Fruit fly (Drosophila melanogaster) whole organism, embryonic: ENCODE measurements around the gene CG31183.

Source experiments
- Atf-2 ChIP-seq: fragments of 200-800 bp; sonication (Bioruptor generic); optimal IDR thresholded peaks from 2 replicates; lab custom pipeline; 2016; ENCODE audit warnings: missing biosample characterization, missing genetic modification characterization
- Atf3 ChIP-seq: fragments of 200-800 bp; sonication (Bioruptor generic); optimal IDR thresholded peaks from 3 replicates; lab custom pipeline; 2016; ENCODE audit warnings: missing biosample characterization, missing genetic modification characterization
- CG10209 ChIP-seq: fragments of 200-800 bp; sonication (Bioruptor generic); optimal IDR thresholded peaks from 3 replicates; lab custom pipeline; 2017; ENCODE audit warnings: missing biosample characterization, mild to moderate bottlenecking, missing genetic modification characterization, missing genetic modification reagents
- CG10366 ChIP-seq: fragments of 200-800 bp; sonication (Bioruptor generic); IDR thresholded peaks from 2 replicates; pipeline ENCODE4 v1.3.6; 2022; ENCODE audit warnings: missing biosample characterization, missing genetic modification characterization
- CG12155 ChIP-seq: fragments of 200-800 bp; sonication (Bioruptor generic); optimal IDR thresholded peaks from 3 replicates; lab custom pipeline; 2016; ENCODE audit warnings: missing biosample characterization, missing genetic modification characterization
- CG12236 ChIP-seq: fragments of 200-800 bp; sonication (Bioruptor generic); optimal IDR thresholded peaks from 2 replicates; lab custom pipeline; 2016; ENCODE audit warnings: missing biosample characterization, missing genetic modification characterization
- CG1233 ChIP-seq: fragments of 200-800 bp; sonication (Bioruptor generic); optimal IDR thresholded peaks from 4 replicates; lab custom pipeline; 2018; ENCODE audit warnings: missing biosample characterization, mild to moderate bottlenecking, missing genetic modification characterization
- CG13296 ChIP-seq: fragments of 200-800 bp; sonication (Bioruptor generic); optimal IDR thresholded peaks from 3 replicates; lab custom pipeline; 2018; ENCODE audit warnings: missing biosample characterization, mild to moderate bottlenecking, missing genetic modification characterization
- CG1647 ChIP-seq: fragments of 200-800 bp; sonication (Bioruptor generic); optimal IDR thresholded peaks from 3 replicates; lab custom pipeline; 2016; ENCODE audit warnings: missing biosample characterization, missing genetic modification characterization
- CG16813 ChIP-seq: fragments of 200-800 bp; sonication (Bioruptor generic); IDR thresholded peaks from 3 replicates; pipeline ENCODE4 v1.3.6; 2022; ENCODE audit warnings: missing biosample characterization, missing genetic modification characterization; ENCODE audit not compliant: partially characterized antibody
- CG17186 ChIP-seq: fragments of 200-800 bp; sonication (Bioruptor generic); optimal IDR thresholded peaks from 3 replicates; lab custom pipeline; 2017; ENCODE audit warnings: missing biosample characterization, missing genetic modification reagents, missing genetic modification characterization
- CG2116 ChIP-seq: fragments of 200-800 bp; sonication (Bioruptor generic); optimal IDR thresholded peaks from 3 replicates; lab custom pipeline; 2018; ENCODE audit warnings: missing biosample characterization, mild to moderate bottlenecking, missing genetic modification characterization
- CG3995 ChIP-seq: fragments of 200-800 bp; sonication (Bioruptor generic); optimal IDR thresholded peaks from 3 replicates; lab custom pipeline; 2016; ENCODE audit warnings: missing biosample characterization, missing genetic modification characterization
- CG4707 ChIP-seq: fragments of 200-800 bp; sonication (Bioruptor generic); optimal IDR thresholded peaks from 2 replicates; lab custom pipeline; 2018; ENCODE audit warnings: missing biosample characterization, mild to moderate bottlenecking, missing genetic modification characterization, moderate library complexity
- CG4730 ChIP-seq: fragments of 200-800 bp; sonication (Bioruptor generic); IDR thresholded peaks from 2 replicates; pipeline ENCODE4 v1.3.6; 2022; ENCODE audit warnings: missing biosample characterization, missing genetic modification characterization
- CG4854 ChIP-seq: fragments of 200-800 bp; sonication (Bioruptor generic); optimal IDR thresholded peaks from 2 replicates; lab custom pipeline; 2016; ENCODE audit warnings: missing biosample characterization, missing genetic modification characterization, inconsistent platforms
- CG6272 ChIP-seq: fragments of 200-800 bp; sonication (Bioruptor generic); IDR thresholded peaks from 2 replicates; pipeline ENCODE4 v1.3.6; 2022; ENCODE audit warnings: missing biosample characterization, missing genetic modification characterization
- CG6689 ChIP-seq: fragments of 200-800 bp; sonication (Bioruptor generic); IDR thresholded peaks from 2 replicates; pipeline ENCODE4 v1.3.6; 2022; ENCODE audit warnings: missing biosample characterization, missing genetic modification characterization
- CG7556 ChIP-seq: fragments of 200-800 bp; sonication (Bioruptor generic); optimal IDR thresholded peaks from 2 replicates; lab custom pipeline; 2017; ENCODE audit warnings: missing biosample characterization, mild to moderate bottlenecking, missing genetic modification characterization
- CG7928 ChIP-seq: fragments of 200-800 bp; sonication (Bioruptor generic); optimal IDR thresholded peaks from 2 replicates; lab custom pipeline; 2017; ENCODE audit warnings: missing biosample characterization, mild to moderate bottlenecking, missing genetic modification characterization
- CG9797 ChIP-seq: fragments of 200-800 bp; sonication (Bioruptor generic); optimal IDR thresholded peaks from 3 replicates; lab custom pipeline; 2018; ENCODE audit warnings: missing biosample characterization, mild to moderate bottlenecking, missing genetic modification characterization
- CTCF ChIP-seq: fragments of 200-800 bp; sonication (Bioruptor generic); optimal IDR thresholded peaks from 2 replicates; lab custom pipeline; 2017; ENCODE audit warnings: missing biosample characterization, mild to moderate bottlenecking, missing genetic modification characterization, moderate library complexity
- Dip3 ChIP-seq: fragments of 200-800 bp; sonication (Bioruptor generic); optimal IDR thresholded peaks from 3 replicates; lab custom pipeline; 2016; ENCODE audit warnings: missing biosample characterization, missing genetic modification characterization
- Drgx ChIP-seq: fragments of 200-800 bp; sonication (Bioruptor generic); IDR thresholded peaks from 2 replicates; pipeline ENCODE4 v1.3.6; 2022; ENCODE audit warnings: missing biosample characterization, missing genetic modification characterization
- E2f2 ChIP-seq: fragments of 200-800 bp; sonication (Bioruptor generic); IDR thresholded peaks from 2 replicates; pipeline ENCODE4 v1.3.6; 2022; ENCODE audit warnings: missing biosample characterization, missing genetic modification characterization
- HLH4C ChIP-seq: fragments of 200-800 bp; sonication (Bioruptor generic); IDR thresholded peaks from 3 replicates; pipeline ENCODE4 v1.3.6; 2022; ENCODE audit warnings: missing biosample characterization, missing genetic modification characterization; ENCODE audit not compliant: partially characterized antibody
- Hey ChIP-seq: fragments of 200-800 bp; sonication (Bioruptor generic); optimal IDR thresholded peaks from 3 replicates; lab custom pipeline; 2018; ENCODE audit warnings: missing biosample characterization, mild to moderate bottlenecking, missing genetic modification characterization
- Jarid2 ChIP-seq: fragments of 200-800 bp; sonication (Bioruptor generic); optimal IDR thresholded peaks from 3 replicates; lab custom pipeline; 2017; ENCODE audit warnings: mild to moderate bottlenecking, missing biosample characterization, missing genetic modification reagents, missing genetic modification characterization
- Myb ChIP-seq: fragments of 200-800 bp; sonication (Bioruptor generic); optimal IDR thresholded peaks from 2 replicates; lab custom pipeline; 2016; ENCODE audit warnings: missing biosample characterization, missing genetic modification characterization
- Optix ChIP-seq: fragments of 200-800 bp; sonication (Bioruptor generic); IDR thresholded peaks from 3 replicates; pipeline ENCODE4 v1.3.6; 2022; ENCODE audit warnings: missing biosample characterization, missing genetic modification characterization
- Ptx1 ChIP-seq: fragments of 200-800 bp; sonication (Bioruptor generic); IDR thresholded peaks from 2 replicates; pipeline ENCODE4 v1.3.6; 2022; ENCODE audit warnings: missing biosample characterization, missing genetic modification characterization
- Six4 ChIP-seq: fragments of 200-800 bp; sonication (Bioruptor generic); optimal IDR thresholded peaks from 2 replicates; lab custom pipeline; 2016; ENCODE audit warnings: missing biosample characterization, missing genetic modification characterization
- Stat92E ChIP-seq, 3 experiments: fragments of >200 bp in 2 of 3; fragments of 200-800 bp in 1 of 3; sonication (Bioruptor generic) in 1 of 3; optimal IDR thresholded peaks; 2 replicates each; lab custom pipeline; 2017 to 2019; ENCODE audit warnings: missing biosample characterization in 3 of 3, missing genetic modification characterization in 3 of 3, mild to moderate bottlenecking in 1 of 3, moderate library complexity in 1 of 3
- TFAM ChIP-seq: fragments of 200-800 bp; sonication (Bioruptor generic); optimal IDR thresholded peaks from 2 replicates; lab custom pipeline; 2017; ENCODE audit warnings: missing biosample characterization, missing genetic modification characterization, inconsistent platforms
- ara ChIP-seq: fragments of 200-800 bp; sonication (Bioruptor generic); IDR thresholded peaks from 2 replicates; pipeline ENCODE4 v1.3.6; 2022; ENCODE audit warnings: missing biosample characterization, missing genetic modification characterization
- bab2 ChIP-seq: fragments of 200-800 bp; sonication (Bioruptor generic); optimal IDR thresholded peaks from 2 replicates; lab custom pipeline; 2016; ENCODE audit warnings: missing biosample characterization, missing genetic modification characterization
- cg ChIP-seq: fragments of 200-800 bp; sonication (Bioruptor generic); optimal IDR thresholded peaks from 3 replicates; lab custom pipeline; 2019; ENCODE audit warnings: missing biosample characterization, mild to moderate bottlenecking, missing genetic modification characterization, moderate library complexity
- crp ChIP-seq, 2 experiments: fragments of 200-800 bp; sonication (Bioruptor generic); optimal IDR thresholded peaks; 2 replicates in 1 of 2; 3 replicates in 1 of 2; lab custom pipeline; 2017; ENCODE audit warnings: missing biosample characterization in 2 of 2, missing genetic modification characterization in 2 of 2, mild to moderate bottlenecking in 1 of 2, moderate library complexity in 1 of 2
- dmrt11E ChIP-seq: fragments of 200-800 bp; sonication (Bioruptor generic); optimal IDR thresholded peaks from 3 replicates; lab custom pipeline; 2018; ENCODE audit warnings: missing biosample characterization, mild to moderate bottlenecking, missing genetic modification characterization, moderate library complexity
- dpn ChIP-seq, 2 experiments: fragments of 200-800 bp; sonication (Bioruptor generic); optimal IDR thresholded peaks; 3 replicates each; lab custom pipeline; 2016; ENCODE audit warnings: missing biosample characterization in 2 of 2, missing genetic modification characterization in 2 of 2
- eyg ChIP-seq: fragments of 200-800 bp; sonication (Bioruptor generic); optimal IDR thresholded peaks from 3 replicates; lab custom pipeline; 2016; ENCODE audit warnings: missing biosample characterization, missing genetic modification characterization
- gcm ChIP-seq: fragments of 200-800 bp; sonication (Bioruptor generic); optimal IDR thresholded peaks from 2 replicates; lab custom pipeline; 2019; ENCODE audit warnings: missing biosample characterization, mild to moderate bottlenecking, missing genetic modification characterization, moderate library complexity
- gcm2 ChIP-seq: fragments of 200-800 bp; sonication (Bioruptor generic); optimal IDR thresholded peaks from 2 replicates; lab custom pipeline; 2016; ENCODE audit warnings: missing biosample characterization, missing genetic modification characterization
- luna ChIP-seq: fragments of 200-800 bp; sonication (Bioruptor generic); optimal IDR thresholded peaks from 2 replicates; lab custom pipeline; 2016; ENCODE audit warnings: missing biosample characterization, missing genetic modification characterization
- nau ChIP-seq: fragments of 200-800 bp; sonication (Bioruptor generic); optimal IDR thresholded peaks from 3 replicates; lab custom pipeline; 2017; ENCODE audit warnings: missing biosample characterization, mild to moderate bottlenecking, missing genetic modification characterization, missing genetic modification reagents
- nerfin-1 ChIP-seq: fragments of 200-800 bp; sonication (Bioruptor generic); optimal IDR thresholded peaks from 3 replicates; lab custom pipeline; 2019; ENCODE audit warnings: missing biosample characterization, mild to moderate bottlenecking, missing genetic modification characterization, moderate library complexity
- schlank ChIP-seq: fragments of 200-800 bp; sonication (Bioruptor generic); optimal IDR thresholded peaks from 2 replicates; lab custom pipeline; 2018; ENCODE audit warnings: missing biosample characterization, mild to moderate bottlenecking, missing genetic modification characterization
- sob ChIP-seq: fragments of 200-800 bp; sonication (Bioruptor generic); IDR thresholded peaks from 2 replicates; pipeline ENCODE4 v1.3.6; 2022; ENCODE audit warnings: missing biosample characterization, missing genetic modification characterization
- tx ChIP-seq: fragments of 200-800 bp; sonication (Bioruptor generic); optimal IDR thresholded peaks from 2 replicates; lab custom pipeline; 2016; ENCODE audit warnings: missing biosample characterization, missing genetic modification characterization
- usp ChIP-seq: fragments of >200 bp; optimal IDR thresholded peaks from 2 replicates; lab custom pipeline; 2017; ENCODE audit warnings: missing biosample characterization, missing genetic modification characterization
- vvl ChIP-seq: fragments of 200-800 bp; sonication (Bioruptor generic); IDR thresholded peaks from 2 replicates; pipeline ENCODE4 v1.3.6; 2022; ENCODE audit warnings: missing biosample characterization, missing genetic modification characterization
- zfh1 ChIP-seq: fragments of 200-800 bp; sonication (Bioruptor generic); IDR thresholded peaks from 3 replicates; pipeline ENCODE4 v1.3.6; 2022; ENCODE audit warnings: missing biosample characterization, missing genetic modification characterization

CG31183 gene

DNA sequence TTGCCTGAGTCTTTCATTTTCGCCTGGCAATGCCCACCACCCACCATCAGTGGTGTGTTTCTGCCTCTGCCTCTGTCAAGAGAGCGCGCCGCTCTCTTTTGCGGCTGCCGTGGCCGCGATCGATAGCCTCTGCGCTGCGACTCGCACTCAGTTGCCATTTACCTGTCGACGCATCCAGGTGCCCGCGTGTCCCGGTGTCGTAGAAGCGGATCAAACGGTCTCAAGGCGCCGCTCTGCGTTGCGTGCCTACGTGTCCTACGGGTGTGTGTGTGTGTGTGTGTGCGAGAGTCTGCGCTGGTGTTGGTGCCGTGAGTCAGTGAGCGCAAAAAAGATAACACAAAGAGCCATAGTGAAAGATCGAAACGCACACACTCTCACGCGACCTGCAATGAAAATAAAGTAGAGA lies 45.0 kb upstream of the CG31183 start, which contains the start of gene Fbxl7 (continued):
- TF ChIP-seq Hey (tag; lab: Kevin White, UChicago) = no peak
- TF ChIP-seq dpn (GFP tag; optimal IDR thresholded peaks at IDR 0.05; lab: Kevin White, UChicago) = peak in 1 of 2 experiments; percentile 3
- TF ChIP-seq CG9797 (GFP tag; lab: Kevin White, UChicago) = no peak
- TF ChIP-seq nau (GFP tag; lab: Kevin White, UChicago) = no peak
- no peak for TF ChIP-seq TFAM
- TF ChIP-seq CG3995 = no peak
- TF ChIP-seq nerfin-1 (tag; lab: Kevin White, UChicago) = no peak
- TF ChIP-seq ara (GFP tag; lab: Robert Waterston, UW) = peak; percentile 29; the same call in 1 of the 2 replicates
- no peak for TF ChIP-seq Dip3 (GFP tag; lab: Kevin White, UChicago)
- TF ChIP-seq gcm = peak; percentile 16
- no peak for TF ChIP-seq CG17186
- no peak for TF ChIP-seq gcm2 (GFP tag; lab: Kevin White, UChicago)
- no peak for TF ChIP-seq crp (GFP tag; optimal IDR thresholded peaks at IDR 0.05; lab: Kevin White, UChicago)
- TF ChIP-seq CG7556 (GFP tag; lab: Kevin White, UChicago) = no peak
- TF ChIP-seq eyg (GFP tag; lab: Kevin White, UChicago) = no peak
- no peak for TF ChIP-seq CG12236 (GFP tag; lab: Kevin White, UChicago)
- TF ChIP-seq bab2 (GFP tag; lab: Kevin White, UChicago) = no peak
- TF ChIP-seq dmrt11E (tag; lab: Kevin White, UChicago) = no peak
- TF ChIP-seq Ptx1 (GFP tag; lab: Robert Waterston, UW) = no peak
- TF ChIP-seq Six4 = no peak
- TF ChIP-seq E2f2 (GFP tag; lab: Robert Waterston, UW) = no peak
- TF ChIP-seq CG1233 (GFP tag; lab: Kevin White, UChicago) = no peak
- no peak for TF ChIP-seq CG2116 (GFP tag; lab: Kevin White, UChicago)
- no peak for TF ChIP-seq Atf-2 (GFP tag; lab: Kevin White, UChicago)
- TF ChIP-seq Drgx (GFP tag; lab: Robert Waterston, UW) = peak; percentile 23; the same call in 1 of the 2 replicates
- peak; percentile 61 for TF ChIP-seq vvl
- TF ChIP-seq CG12155 (GFP tag; lab: Kevin White, UChicago) = no peak
- no peak for TF ChIP-seq luna (GFP tag; lab: Kevin White, UChicago)
- 0 out of 2 replicates have a peak, but pooled peaks have one; percentile 6 for TF ChIP-seq sob (GFP tag; lab: Robert Waterston, UW)
- no peak for TF ChIP-seq CG1647 (GFP tag; lab: Kevin White, UChicago)
- TF ChIP-seq CG7928 (GFP tag; lab: Kevin White, UChicago) = no peak
- no peak for TF ChIP-seq CG6689 (GFP tag; lab: Robert Waterston, UW)
- no peak for TF ChIP-seq usp
- no peak for TF ChIP-seq CG6272 (GFP tag; lab: Robert Waterston, UW)
- no peak for TF ChIP-seq CG4854 (GFP tag; lab: Kevin White, UChicago)
- TF ChIP-seq cg = peak; percentile 96
- no peak for TF ChIP-seq Optix
- TF ChIP-seq HLH4C (GFP tag; lab: Robert Waterston, UW) = no peak
- peak; percentile 93 for TF ChIP-seq Jarid2 (GFP tag; lab: Kevin White, UChicago)
- no peak for TF ChIP-seq schlank
- TF ChIP-seq CG13296 (GFP tag; lab: Kevin White, UChicago) = no peak
- TF ChIP-seq CG16813 (GFP tag; lab: Robert Waterston, UW) = 0 out of 3 replicates have a peak, but pooled peaks have one; percentile 23
- TF ChIP-seq CG4730 (GFP tag; lab: Robert Waterston, UW) = no peak
- no peak for TF ChIP-seq Myb (GFP tag; lab: Kevin White, UChicago)
- no peak for TF ChIP-seq CG4707
- TF ChIP-seq CTCF (GFP tag; lab: Kevin White, UChicago) = no peak
- peak; percentile 39; the same call in 1 of the 3 replicates for TF ChIP-seq zfh1
- peak in 1 of 3 experiments; percentile 48 for TF ChIP-seq Stat92E (GFP tag; optimal IDR thresholded peaks at IDR 0.05; lab: Kevin White, UChicago)
- no peak for TF ChIP-seq CG10209 (GFP tag; lab: Kevin White, UChicago)
- no peak for TF ChIP-seq tx (GFP tag; lab: Kevin White, UChicago)
- no peak for TF ChIP-seq Atf3
- TF ChIP-seq CG10366 (GFP tag; lab: Robert Waterston, UW) = no peak
